Fruit fly (Drosophila melanogaster): ENCODE data around the gene CG12003.
A peak's percentile ranks its signal among the peaks of the same experiment; 100 is the strongest.

CG12003 gene

dm6 chr3L:1609611-1610010 lies 44.4 kb downstream of the CG12003 start (continued):
- TF ChIP-seq Rfx (GFP tag; IDR thresholded peaks at IDR 0.05), result peak; percentile 80
- TF ChIP-seq vvl (GFP tag; IDR thresholded peaks at IDR 0.05), result no peak
- TF ChIP-seq PHDP (tag; optimal IDR thresholded peaks at IDR 0.05), result peak; percentile 48
- no peak for TF ChIP-seq dan (GFP tag; IDR thresholded peaks at IDR 0.05)
- no peak for TF ChIP-seq CG15601 (tag; optimal IDR thresholded peaks at IDR 0.05)
- TF ChIP-seq CG8281 (tag; optimal IDR thresholded peaks at IDR 0.05), result no peak
- TF ChIP-seq slp2 (GFP tag; optimal IDR thresholded peaks at IDR 0.05), result no peak
- no peak for TF ChIP-seq wek (GFP tag; optimal IDR thresholded peaks at IDR 0.05)
- no peak for TF ChIP-seq luna (GFP tag; optimal IDR thresholded peaks at IDR 0.05)
- TF ChIP-seq CG8944 (GFP tag; optimal IDR thresholded peaks at IDR 0.05), result no peak
- no peak for TF ChIP-seq fd102C (GFP tag; optimal IDR thresholded peaks at IDR 0.05)
- no peak for TF ChIP-seq az2 (GFP tag; optimal IDR thresholded peaks at IDR 0.05)
- no peak for TF ChIP-seq schlank (tag; optimal IDR thresholded peaks at IDR 0.05)
- no peak for TF ChIP-seq Sry-δ (GFP tag; optimal IDR thresholded peaks at IDR 0.05)
- no peak for TF ChIP-seq CG42726 (GFP tag; IDR thresholded peaks at IDR 0.05; ENCODE audit: partially characterized antibody)
- no peak for TF ChIP-seq jigr1 (GFP tag; IDR thresholded peaks at IDR 0.05)
- TF ChIP-seq CG14710 (tag; optimal IDR thresholded peaks at IDR 0.05), result no peak
- no peak for TF ChIP-seq zen (tag; optimal IDR thresholded peaks at IDR 0.05)
- TF ChIP-seq crp (GFP tag; optimal IDR thresholded peaks at IDR 0.05), result no peak
- TF ChIP-seq sug (tag; optimal IDR thresholded peaks at IDR 0.05), result no peak
- TF ChIP-seq CG12769 (tag; optimal IDR thresholded peaks at IDR 0.05), result no peak
- peak; percentile 85 for TF ChIP-seq CG12104 (GFP tag; optimal IDR thresholded peaks at IDR 0.05)
- no peak for TF ChIP-seq danr (GFP tag; IDR thresholded peaks at IDR 0.05)
- no peak for TF ChIP-seq stwl (tag; optimal IDR thresholded peaks at IDR 0.05)
- TF ChIP-seq grn (GFP tag; optimal IDR thresholded peaks at IDR 0.05), result no peak
- TF ChIP-seq CG17568 (GFP tag; optimal IDR thresholded peaks at IDR 0.05), result no peak
- TF ChIP-seq ewg (GFP tag; optimal IDR thresholded peaks at IDR 0.05), result no peak
- no peak for TF ChIP-seq CG18764 (GFP tag; optimal IDR thresholded peaks at IDR 0.05)
- no peak for TF ChIP-seq gce (GFP tag; IDR thresholded peaks at IDR 0.05)
- no peak for TF ChIP-seq Side (GFP tag; optimal IDR thresholded peaks at IDR 0.05)
- TF ChIP-seq run (tag; optimal IDR thresholded peaks at IDR 0.05), result no peak
- peak; percentile 15 for TF ChIP-seq fd96Cb (tag; optimal IDR thresholded peaks at IDR 0.05)
- no peak for TF ChIP-seq CG13123 (GFP tag; optimal IDR thresholded peaks at IDR 0.05)
- TF ChIP-seq CG9727 (GFP tag; optimal IDR thresholded peaks at IDR 0.05), result peak; percentile 55
- peak; percentile 27; the same call in 1 of the 2 replicates for TF ChIP-seq ranshi (GFP tag; IDR thresholded peaks at IDR 0.05)
- TF ChIP-seq CG7357 (GFP tag; IDR thresholded peaks at IDR 0.05), result 0 out of 3 replicates have a peak, but pooled peaks have one; percentile 30
- TF ChIP-seq Oaz (GFP tag; IDR thresholded peaks at IDR 0.05), result no peak
- TF ChIP-seq CG2202 (tag; optimal IDR thresholded peaks at IDR 0.05), result no peak
- 0 out of 3 replicates have a peak, but pooled peaks have one; percentile 31 for TF ChIP-seq CG34422 (GFP tag; IDR thresholded peaks at IDR 0.05)
- no peak; the same call in 1 of the 2 replicates for TF ChIP-seq E2f1 (GFP tag; IDR thresholded peaks at IDR 0.05)
- TF ChIP-seq NC2β (GFP tag; optimal IDR thresholded peaks at IDR 0.05), result no peak
- no peak for TF ChIP-seq NK7.1 (GFP tag; optimal IDR thresholded peaks at IDR 0.05)
- TF ChIP-seq chinmo (GFP tag; IDR thresholded peaks at IDR 0.05; ENCODE audit: partially characterized antibody), result no peak
- no peak for TF ChIP-seq bbx (GFP tag; IDR thresholded peaks at IDR 0.05; ENCODE audit: partially characterized antibody)
- TF ChIP-seq dpn (GFP tag; optimal IDR thresholded peaks at IDR 0.05), result peak; percentile 45 to 58
- TF ChIP-seq tna (GFP tag; IDR thresholded peaks at IDR 0.05; ENCODE audit: partially characterized antibody), result no peak
- TF ChIP-seq C15 (GFP tag; IDR thresholded peaks at IDR 0.05), result no peak
- TF ChIP-seq CG11456 (GFP tag; IDR thresholded peaks at IDR 0.05), result peak; percentile 38; the same call in 1 of the 3 replicates
- no peak for TF ChIP-seq CG13894 (tag; optimal IDR thresholded peaks at IDR 0.05)
- no peak for TF ChIP-seq CG15073 (GFP tag; optimal IDR thresholded peaks at IDR 0.05)
- TF ChIP-seq esg (GFP tag; conservative IDR thresholded peaks at IDR 0.05), result no peak

Data from whole organism, embryonic.